Worm (Caenorhabditis elegans): ENCODE measurements around the gene ndc-80.

The ndc-80 gene

ce11 chrIV:10095171-10095570 lies 9.2 kb downstream of the ndc-80 start, which contains the start of the genes C04G2.5 and msp-36:
Gene C04G2.5 (minus strand): TSS chrIV:10095271.
Gene msp-36 (plus strand): TSS chrIV:10095433.
- TF ChIP-seq tbx-2 (tag; optimal IDR thresholded peaks at IDR 0.05) (no peak), Y116A8C.19 (tag; optimal IDR thresholded peaks at IDR 0.05; ENCODE audit: borderline replicate concordance) (no peak), fkh-4 (tag; optimal IDR thresholded peaks at IDR 0.05; ENCODE audit: borderline replicate concordance) (no peak), F16B12.6 (tag; optimal IDR thresholded peaks at IDR 0.05) (no peak), unc-62 (GFP tag; optimal IDR thresholded peaks at IDR 0.05) (no peak)

- TF ChIP-seq nhr-90 (tag; optimal IDR thresholded peaks at IDR 0.05; ENCODE audit: poor library complexity) (no peak), lin-15B (tag; optimal IDR thresholded peaks at IDR 0.05) (no peak), ztf-4 (tag; optimal IDR thresholded peaks at IDR 0.05) (no peak), lin-13 (GFP tag; optimal IDR thresholded peaks at IDR 0.05) (no peak), zip-4 (GFP tag; optimal IDR thresholded peaks at IDR 0.05) (no peak), C04F5.9 (tag; optimal IDR thresholded peaks at IDR 0.05) (no peak), lin-35 (GFP tag; optimal IDR thresholded peaks at IDR 0.05) (peak in 1 of 2 experiments; percentile 45), pax-3 (tag; optimal IDR thresholded peaks at IDR 0.05) (no peak), elt-3 (tag; optimal IDR thresholded peaks at IDR 0.05) (no peak), efl-1 (optimal IDR thresholded peaks at IDR 0.05) (peak; percentile 16 to 36), efl-1 (GFP tag; optimal IDR thresholded peaks at IDR 0.05 in 1 of 2) (peak in 1 of 2 experiments; percentile 57), snpc-4 (tag; optimal IDR thresholded peaks at IDR 0.05) (no peak), F16B12.6 (tag; optimal IDR thresholded peaks at IDR 0.05) (no peak), nhr-47 (tag; optimal IDR thresholded peaks at IDR 0.05) (no peak), rnt-1 (tag; optimal IDR thresholded peaks at IDR 0.05) (peak; percentile 1), vab-15 (tag; optimal IDR thresholded peaks at IDR 0.05) (no peak), hlh-17 (GFP tag; optimal IDR thresholded peaks at IDR 0.05; ENCODE audit: borderline replicate concordance) (no peak), ztf-11 (tag; optimal IDR thresholded peaks at IDR 0.05) (no peak), ceh-8 (GFP tag; optimal IDR thresholded peaks at IDR 0.05) (no peak), nhr-19 (GFP tag; conservative IDR thresholded peaks at IDR 0.05) (no peak), blmp-1 (tag; optimal IDR thresholded peaks at IDR 0.05) (peak; percentile 22), dpl-1 (GFP tag; optimal IDR thresholded peaks at IDR 0.05) (peak in 1 of 3 experiments; percentile 26)
These were observed 10.9 kb downstream of the ndc-80 start, which contains the start of gene dis-3 for ce11 chrIV:10096881-10097280. Gene dis-3 (plus strand): TSS chrIV:10097202.

ce11 chrIV:10110417-10110816 lies 24.5 kb downstream of the ndc-80 start, which contains the start of gene egl-38:
Gene egl-38 (minus strand): TSS chrIV:10110517.
- no peak for TF ChIP-seq fkh-10 (GFP tag; optimal IDR thresholded peaks at IDR 0.05)
- no peak for TF ChIP-seq nhr-12 (tag; optimal IDR thresholded peaks at IDR 0.05)
- TF ChIP-seq ceh-8 (GFP tag; optimal IDR thresholded peaks at IDR 0.05), result no peak
- no peak for TF ChIP-seq nhr-76 (tag; optimal IDR thresholded peaks at IDR 0.05)
- no peak for TF ChIP-seq elt-3 (tag; optimal IDR thresholded peaks at IDR 0.05)
- no peak for TF ChIP-seq aly-2 (tag; optimal IDR thresholded peaks at IDR 0.05)
- no peak for TF ChIP-seq fos-1 (tag; optimal IDR thresholded peaks at IDR 0.05)
- no peak for TF ChIP-seq egl-13 (tag; optimal IDR thresholded peaks at IDR 0.05)
- TF ChIP-seq C34B4.2 (tag; optimal IDR thresholded peaks at IDR 0.05), result no peak
- no peak for TF ChIP-seq nhr-84 (tag; optimal IDR thresholded peaks at IDR 0.05)
- no peak for TF ChIP-seq snu-23 (GFP tag; optimal IDR thresholded peaks at IDR 0.05)
- TF ChIP-seq rnt-1 (tag; optimal IDR thresholded peaks at IDR 0.05), result no peak
- no peak for TF ChIP-seq tbx-2 (tag; optimal IDR thresholded peaks at IDR 0.05)
- TF ChIP-seq zag-1 (tag; optimal IDR thresholded peaks at IDR 0.05), result no peak
- TF ChIP-seq nhr-85 (tag), result no peak
- no peak for TF ChIP-seq swsn-7 (tag; optimal IDR thresholded peaks at IDR 0.05)
- TF ChIP-seq unc-130 (tag; optimal IDR thresholded peaks at IDR 0.05), result no peak
- no peak for TF ChIP-seq lin-15B (tag; optimal IDR thresholded peaks at IDR 0.05)
- no peak for TF ChIP-seq hpl-2 (GFP tag; optimal IDR thresholded peaks at IDR 0.05)
